Worm (Caenorhabditis elegans): ENCODE results near the gene snt-5.

- no peak for TF ChIP-seq lin-15B (tag; optimal IDR thresholded peaks at IDR 0.05)
- TF ChIP-seq ceh-82 (tag; optimal IDR thresholded peaks at IDR 0.05): no peak
- TF ChIP-seq skn-1 (tag; optimal IDR thresholded peaks at IDR 0.05): no peak
- no peak for TF ChIP-seq aly-2 (tag; optimal IDR thresholded peaks at IDR 0.05)
- no peak for TF ChIP-seq lin-39 (tag; optimal IDR thresholded peaks at IDR 0.05)
- TF ChIP-seq mxl-2 (GFP tag; conservative IDR thresholded peaks at IDR 0.05): no peak
- no peak for TF ChIP-seq saeg-2 (GFP tag; IDR thresholded peaks at IDR 0.05)
- TF ChIP-seq F49E8.2 (tag; optimal IDR thresholded peaks at IDR 0.05; ENCODE audit: borderline replicate concordance): no peak
Measured at ce11 chrV:1390415-1390814, 20.9 kb downstream of the snt-5 start.

All from whole organism, L4 larva.